Worm (Caenorhabditis elegans) whole organism, young adult: Measurements from ENCODE around the gene nhr-158.

ENCODE experiments used
- B0019.2 ChIP-seq: fragments of 200-800 bp; sonication (Bioruptor generic); conservative IDR thresholded peaks from 2 replicates; pipeline ENCODE4 v1.3.6; 2022; ENCODE audit warnings: missing genetic modification reagents, missing genetic modification characterization, missing compliant biosample characterization
- B0336.3 ChIP-seq: fragments of 200-800 bp; sonication (Bioruptor generic); IDR thresholded peaks from 2 replicates; pipeline ENCODE4 v1.3.6; 2022; ENCODE audit warnings: missing genetic modification characterization, missing compliant biosample characterization
- athp-1 ChIP-seq: sonication (generic microtip); optimal IDR thresholded peaks from 2 replicates; lab custom pipeline; 2017; ENCODE audit warnings: mild to moderate bottlenecking, missing genetic modification characterization, missing compliant biosample characterization
- hlh-26 ChIP-seq: fragments of 200-800 bp; sonication (Bioruptor generic); conservative IDR thresholded peaks from 2 replicates; pipeline ENCODE4 v1.3.6; 2022; ENCODE audit warnings: missing genetic modification reagents, missing genetic modification characterization, missing compliant biosample characterization
- nfya-1 ChIP-seq: sonication (generic microtip); optimal IDR thresholded peaks from 2 replicates; lab custom pipeline; 2017; ENCODE audit warnings: antibody characterized with exemption, missing compliant biosample characterization, missing genetic modification characterization, borderline replicate concordance; ENCODE audit not compliant: insufficient read depth
- pha-4 ChIP-seq: fragments of 150-350 bp; sonication (generic microtip); optimal IDR thresholded peaks from 2 replicates; lab custom pipeline; 2014; ENCODE audit warnings: missing biosample characterization, missing genetic modification reagents, missing genetic modification characterization

ce11 chrV:3877242-3877641, 3.3 kb upstream of the nhr-158 start:
- TF ChIP-seq nfya-1 (tag; lab: Kevin White, UChicago): no peak
- no peak for TF ChIP-seq B0019.2 (GFP tag; lab: Robert Waterston, UW)
- no peak for TF ChIP-seq pha-4
- no peak for TF ChIP-seq hlh-26 (GFP tag; lab: Robert Waterston, UW)
- no peak for TF ChIP-seq B0336.3 (GFP tag; lab: Robert Waterston, UW)
- no peak for TF ChIP-seq athp-1 (tag; lab: Kevin White, UChicago)
